Fruit fly (Drosophila melanogaster) whole organism, embryonic: ENCODE results near the gene PIG-U.

Experiments
- CG10147 ChIP-seq: fragments of 200-800 bp; sonication (Bioruptor generic); optimal IDR thresholded peaks from 2 replicates; lab custom pipeline; 2019; ENCODE audit warnings: missing biosample characterization, mild to moderate bottlenecking, missing genetic modification characterization, moderate library complexity
- CG13123 ChIP-seq: fragments of 200-800 bp; sonication (Bioruptor generic); optimal IDR thresholded peaks from 2 replicates; lab custom pipeline; 2016; ENCODE audit warnings: missing biosample characterization, missing genetic modification characterization
- CG14965 ChIP-seq: fragments of 200-800 bp; sonication (Bioruptor generic); optimal IDR thresholded peaks from 2 replicates; lab custom pipeline; 2016; ENCODE audit warnings: missing biosample characterization, missing genetic modification characterization, borderline replicate concordance
- CG15601 ChIP-seq: fragments of 200-800 bp; sonication (Bioruptor generic); optimal IDR thresholded peaks from 3 replicates; lab custom pipeline; 2019; ENCODE audit warnings: missing biosample characterization, mild to moderate bottlenecking, missing genetic modification characterization, moderate library complexity
- CG16813 ChIP-seq: fragments of 200-800 bp; sonication (Bioruptor generic); IDR thresholded peaks from 3 replicates; pipeline ENCODE4 v1.3.6; 2022; ENCODE audit warnings: missing biosample characterization, missing genetic modification characterization; ENCODE audit not compliant: partially characterized antibody
- CG16815 ChIP-seq: fragments of 200-800 bp; sonication (Bioruptor generic); optimal IDR thresholded peaks from 3 replicates; lab custom pipeline; 2017; ENCODE audit warnings: missing biosample characterization, mild to moderate bottlenecking, missing genetic modification characterization
- CG16863 ChIP-seq: fragments of 200-800 bp; sonication (Bioruptor generic); optimal IDR thresholded peaks from 3 replicates; lab custom pipeline; 2016; ENCODE audit warnings: missing biosample characterization, missing genetic modification characterization
- CG17912 ChIP-seq: fragments of 200-800 bp; sonication (Bioruptor generic); optimal IDR thresholded peaks from 2 replicates; lab custom pipeline; 2018; ENCODE audit warnings: missing biosample characterization, mild to moderate bottlenecking, missing genetic modification characterization
- CG32772 ChIP-seq: fragments of 200-800 bp; sonication (Bioruptor generic); IDR thresholded peaks from 2 replicates; pipeline ENCODE4 v1.3.6; 2022; ENCODE audit warnings: missing biosample characterization, missing genetic modification characterization
- CG3281 ChIP-seq: fragments of 200-800 bp; sonication (Bioruptor generic); optimal IDR thresholded peaks from 3 replicates; lab custom pipeline; 2017; ENCODE audit warnings: missing biosample characterization, mild to moderate bottlenecking, missing genetic modification characterization
- CG34376 ChIP-seq: fragments of 200-800 bp; sonication (Bioruptor generic); optimal IDR thresholded peaks from 2 replicates; lab custom pipeline; 2018; ENCODE audit warnings: missing biosample characterization, mild to moderate bottlenecking, missing genetic modification characterization
- CG3995 ChIP-seq: fragments of 200-800 bp; sonication (Bioruptor generic); optimal IDR thresholded peaks from 3 replicates; lab custom pipeline; 2016; ENCODE audit warnings: missing biosample characterization, missing genetic modification characterization
- CG42726 ChIP-seq: fragments of 200-800 bp; sonication (Bioruptor generic); IDR thresholded peaks from 2 replicates; pipeline ENCODE4 v1.3.6; 2022; ENCODE audit warnings: missing biosample characterization, missing genetic modification characterization; ENCODE audit not compliant: partially characterized antibody
- CG43689 ChIP-seq: fragments of 200-800 bp; sonication (Bioruptor generic); IDR thresholded peaks from 2 replicates; pipeline ENCODE4 v1.3.6; 2022; ENCODE audit warnings: missing biosample characterization, missing genetic modification characterization
- CG4854 ChIP-seq: fragments of 200-800 bp; sonication (Bioruptor generic); optimal IDR thresholded peaks from 2 replicates; lab custom pipeline; 2016; ENCODE audit warnings: missing biosample characterization, missing genetic modification characterization, inconsistent platforms
- CG8089 ChIP-seq: fragments of 200-800 bp; sonication (Bioruptor generic); optimal IDR thresholded peaks from 3 replicates; lab custom pipeline; 2016; ENCODE audit warnings: missing biosample characterization, missing genetic modification characterization
- CG8388 ChIP-seq: fragments of 200-800 bp; sonication (Bioruptor generic); optimal IDR thresholded peaks from 2 replicates; lab custom pipeline; 2019; ENCODE audit warnings: missing biosample characterization, mild to moderate bottlenecking, missing genetic modification characterization, moderate library complexity
- CG8478 ChIP-seq: fragments of >200 bp; optimal IDR thresholded peaks from 2 replicates; lab custom pipeline; 2018
- D19B ChIP-seq: fragments of 200-800 bp; sonication (Bioruptor generic); optimal IDR thresholded peaks from 2 replicates; lab custom pipeline; 2017; ENCODE audit warnings: missing biosample characterization, mild to moderate bottlenecking, missing genetic modification characterization
- Doc3 ChIP-seq: fragments of 200-800 bp; sonication (Bioruptor generic); IDR thresholded peaks from 3 replicates; pipeline ENCODE4 v1.3.6; 2022; ENCODE audit warnings: missing biosample characterization, missing genetic modification characterization; ENCODE audit not compliant: partially characterized antibody
- E2f2 ChIP-seq: fragments of 200-800 bp; sonication (Bioruptor generic); IDR thresholded peaks from 2 replicates; pipeline ENCODE4 v1.3.6; 2022; ENCODE audit warnings: missing biosample characterization, missing genetic modification characterization
- ERR ChIP-seq: fragments of 200-800 bp; sonication (Bioruptor generic); optimal IDR thresholded peaks from 2 replicates; lab custom pipeline; 2016; ENCODE audit warnings: missing biosample characterization, missing genetic modification characterization
- Eip74EF ChIP-seq, 2 experiments: fragments of 200-800 bp in 1 of 2; fragments of >200 bp in 1 of 2; sonication (Bioruptor generic) in 1 of 2; optimal IDR thresholded peaks; 2 replicates each; lab custom pipeline; 2017 to 2019; ENCODE audit warnings: missing biosample characterization in 2 of 2, missing genetic modification characterization in 2 of 2, mild to moderate bottlenecking in 1 of 2, moderate library complexity in 1 of 2
- Elba2 ChIP-seq: fragments of 200-800 bp; sonication (Bioruptor generic); optimal IDR thresholded peaks from 3 replicates; lab custom pipeline; 2016; ENCODE audit warnings: missing biosample characterization, missing genetic modification characterization
- Hsf ChIP-seq: fragments of 200-800 bp; sonication (Bioruptor generic); optimal IDR thresholded peaks from 3 replicates; lab custom pipeline; 2016; ENCODE audit warnings: missing biosample characterization, missing genetic modification characterization
- Mrtf ChIP-seq: fragments of 200-800 bp; sonication (Bioruptor generic); IDR thresholded peaks from 3 replicates; pipeline ENCODE4 v1.3.6; 2022; ENCODE audit warnings: missing biosample characterization, missing genetic modification characterization
- NC2β ChIP-seq: fragments of 200-800 bp; sonication (Bioruptor generic); optimal IDR thresholded peaks from 2 replicates; lab custom pipeline; 2016; ENCODE audit warnings: missing biosample characterization, missing genetic modification characterization
- Ptx1 ChIP-seq: fragments of 200-800 bp; sonication (Bioruptor generic); IDR thresholded peaks from 2 replicates; pipeline ENCODE4 v1.3.6; 2022; ENCODE audit warnings: missing biosample characterization, missing genetic modification characterization
- az2 ChIP-seq: fragments of 200-800 bp; sonication (Bioruptor generic); optimal IDR thresholded peaks from 3 replicates; lab custom pipeline; 2016; ENCODE audit warnings: missing biosample characterization, missing genetic modification characterization
- bcd ChIP-seq: fragments of 200-800 bp; sonication (Bioruptor generic); optimal IDR thresholded peaks from 2 replicates; lab custom pipeline; 2017; ENCODE audit warnings: missing biosample characterization, mild to moderate bottlenecking, missing genetic modification characterization
- cato ChIP-seq: fragments of 200-800 bp; sonication (Bioruptor generic); optimal IDR thresholded peaks from 2 replicates; lab custom pipeline; 2016; ENCODE audit warnings: missing biosample characterization, missing genetic modification characterization, borderline replicate concordance
- cg ChIP-seq: fragments of 200-800 bp; sonication (Bioruptor generic); optimal IDR thresholded peaks from 3 replicates; lab custom pipeline; 2019; ENCODE audit warnings: missing biosample characterization, mild to moderate bottlenecking, missing genetic modification characterization, moderate library complexity
- croc ChIP-seq: fragments of 200-800 bp; sonication (Bioruptor generic); conservative IDR thresholded peaks from 3 replicates; pipeline ENCODE4 v1.3.6; 2022; ENCODE audit warnings: missing biosample characterization, missing genetic modification characterization
- crol ChIP-seq: fragments of 200-800 bp; sonication (Bioruptor generic); IDR thresholded peaks from 2 replicates; pipeline ENCODE4 v1.3.6; 2022; ENCODE audit warnings: missing biosample characterization, missing genetic modification characterization
- dan ChIP-seq: fragments of 200-800 bp; sonication (Bioruptor generic); IDR thresholded peaks from 2 replicates; pipeline ENCODE4 v1.3.6; 2022; ENCODE audit warnings: missing biosample characterization, missing genetic modification characterization
- ftz-f1 ChIP-seq: fragments of 200-800 bp; sonication (Bioruptor generic); optimal IDR thresholded peaks from 2 replicates; lab custom pipeline; 2016; ENCODE audit warnings: missing biosample characterization, missing genetic modification characterization
- gem ChIP-seq: fragments of 200-800 bp; sonication (Bioruptor generic); optimal IDR thresholded peaks from 2 replicates; lab custom pipeline; 2019; ENCODE audit warnings: missing biosample characterization, mild to moderate bottlenecking, missing genetic modification characterization, moderate library complexity
- hb ChIP-seq: fragments of 200-800 bp; sonication (Bioruptor generic); IDR thresholded peaks from 3 replicates; pipeline ENCODE4 v1.3.6; 2022; ENCODE audit warnings: missing biosample characterization, missing genetic modification characterization; ENCODE audit not compliant: partially characterized antibody
- hth ChIP-seq: fragments of >200 bp; optimal IDR thresholded peaks from 2 replicates; lab custom pipeline; 2017; ENCODE audit warnings: inconsistent platforms
- inv ChIP-seq: fragments of 200-800 bp; sonication (Bioruptor generic); IDR thresholded peaks from 2 replicates; pipeline ENCODE4 v1.3.6; 2022; ENCODE audit warnings: missing biosample characterization, missing genetic modification characterization; ENCODE audit not compliant: partially characterized antibody
- pfk ChIP-seq: fragments of 200-800 bp; sonication (Bioruptor generic); optimal IDR thresholded peaks from 2 replicates; lab custom pipeline; 2018; ENCODE audit warnings: missing biosample characterization, mild to moderate bottlenecking, missing genetic modification characterization, moderate library complexity
- pum ChIP-seq: fragments of 200-800 bp; sonication (Bioruptor generic); optimal IDR thresholded peaks from 2 replicates; lab custom pipeline; 2016; ENCODE audit warnings: missing biosample characterization, missing genetic modification characterization
- row ChIP-seq: fragments of 200-800 bp; sonication (Bioruptor generic); IDR thresholded peaks from 3 replicates; pipeline ENCODE4 v1.3.6; 2022; ENCODE audit warnings: missing biosample characterization, missing genetic modification characterization
- sima ChIP-seq: fragments of 200-800 bp; sonication (Bioruptor generic); optimal IDR thresholded peaks from 2 replicates; lab custom pipeline; 2016; ENCODE audit warnings: missing biosample characterization, missing genetic modification characterization
- sisA ChIP-seq: fragments of 200-800 bp; sonication (Bioruptor generic); IDR thresholded peaks from 2 replicates; pipeline ENCODE4 v1.3.6; 2022; ENCODE audit warnings: missing biosample characterization, missing genetic modification characterization
- slou ChIP-seq: fragments of 200-800 bp; sonication (Bioruptor generic); optimal IDR thresholded peaks from 3 replicates; lab custom pipeline; 2016; ENCODE audit warnings: missing biosample characterization, missing genetic modification characterization
- so ChIP-seq: fragments of 200-800 bp; sonication (Bioruptor generic); IDR thresholded peaks from 3 replicates; pipeline ENCODE4 v1.3.6; 2022; ENCODE audit warnings: missing biosample characterization, missing genetic modification characterization
- usp ChIP-seq: fragments of >200 bp; optimal IDR thresholded peaks from 2 replicates; lab custom pipeline; 2017; ENCODE audit warnings: missing biosample characterization, missing genetic modification characterization
- vnd ChIP-seq: fragments of 200-800 bp; sonication (Bioruptor generic); IDR thresholded peaks from 3 replicates; pipeline ENCODE4 v1.3.6; 2022; ENCODE audit warnings: missing biosample characterization, missing genetic modification characterization; ENCODE audit not compliant: partially characterized antibody

The PIG-U gene

DNA sequence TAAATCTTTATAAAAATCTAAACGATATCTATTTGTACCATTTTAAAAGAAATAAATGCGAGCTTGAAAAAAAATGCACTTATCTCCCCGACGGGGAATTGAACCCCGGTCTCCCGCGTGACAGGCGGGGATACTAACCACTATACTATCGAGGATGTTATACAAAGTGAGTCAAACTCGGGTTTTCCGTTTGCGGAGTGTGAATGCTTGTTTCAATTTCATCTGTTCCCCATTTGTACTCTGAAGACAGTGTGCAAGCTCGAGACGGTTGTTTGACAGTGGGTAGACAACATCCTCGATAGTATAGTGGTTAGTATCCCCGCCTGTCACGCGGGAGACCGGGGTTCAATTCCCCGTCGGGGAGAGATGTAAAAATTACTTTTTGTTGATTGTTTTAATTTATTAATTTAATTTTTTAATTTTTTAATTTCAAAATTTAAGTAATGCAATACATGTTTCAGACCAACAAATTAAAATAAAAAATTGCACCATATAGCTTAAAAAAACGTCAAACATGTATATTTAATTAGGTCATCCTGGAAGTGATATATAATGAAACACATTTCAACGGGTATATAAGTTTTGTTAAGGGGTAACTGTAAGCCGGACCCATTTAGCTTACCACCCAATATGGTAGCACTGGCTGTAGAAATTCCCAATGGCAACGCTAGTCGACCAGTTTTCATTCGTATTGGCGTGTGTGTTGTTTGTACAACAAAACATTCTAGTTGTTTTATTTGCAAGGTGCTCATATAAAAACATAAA lies 26.8 kb downstream of the PIG-U start, which contains the start of gene Sema1a (continued):
- peak; percentile 81 for TF ChIP-seq az2 (GFP tag; lab: Kevin White, UChicago)
- peak; percentile 19 for TF ChIP-seq NC2β (GFP tag; lab: Kevin White, UChicago)
- no peak for TF ChIP-seq crol
- no peak for TF ChIP-seq CG14965 (GFP tag; lab: Kevin White, UChicago)
- TF ChIP-seq Eip74EF (GFP tag; optimal IDR thresholded peaks at IDR 0.05; lab: Kevin White, UChicago) = peak in 1 of 2 experiments; percentile 68
- TF ChIP-seq hb = peak; percentile 64; the same call in 2 of the 3 replicates
- peak; percentile 58 for TF ChIP-seq CG10147 (GFP tag; lab: Kevin White, UChicago)
- TF ChIP-seq CG8388 (GFP tag; lab: Kevin White, UChicago) = peak; percentile 39
- TF ChIP-seq hth = no peak
- no peak for TF ChIP-seq sima
- peak; percentile 41 for TF ChIP-seq CG13123 (GFP tag; lab: Kevin White, UChicago)
- TF ChIP-seq pum (GFP tag; lab: Kevin White, UChicago) = peak; percentile 29
- TF ChIP-seq Elba2 = peak; percentile 97
- TF ChIP-seq cato (GFP tag; lab: Kevin White, UChicago) = peak; percentile 43
- TF ChIP-seq ftz-f1 = no peak
- TF ChIP-seq so (GFP tag; lab: Robert Waterston, UW) = peak; percentile 65; the same call in 2 of the 3 replicates
- TF ChIP-seq vnd = peak; percentile 54; the same call in 2 of the 3 replicates
- peak; percentile 61 for TF ChIP-seq bcd (GFP tag; lab: Kevin White, UChicago)
- no peak for TF ChIP-seq CG43689 (GFP tag; lab: Robert Waterston, UW)
- no peak for TF ChIP-seq CG8478 (lab: Kevin White, UChicago)
- no peak for TF ChIP-seq sisA (GFP tag; lab: Robert Waterston, UW)
- peak; percentile 86 for TF ChIP-seq Hsf (GFP tag; lab: Kevin White, UChicago)
- peak; percentile 37 for TF ChIP-seq inv (GFP tag; lab: Robert Waterston, UW)
- TF ChIP-seq CG34376 = peak; percentile 25
- TF ChIP-seq croc (GFP tag; lab: Robert Waterston, UW) = peak; percentile 33; the same call in 2 of the 3 replicates
- no peak for TF ChIP-seq slou
- TF ChIP-seq usp (GFP tag; lab: Kevin White, UChicago) = no peak
- TF ChIP-seq CG16815 = no peak
- peak; percentile 95 for TF ChIP-seq CG42726 (GFP tag; lab: Robert Waterston, UW)
- peak; percentile 68 for TF ChIP-seq Ptx1 (GFP tag; lab: Robert Waterston, UW)
- peak; percentile 61 for TF ChIP-seq CG16863
- no peak for TF ChIP-seq CG3995
- TF ChIP-seq CG16813 = peak; percentile 92
- peak; percentile 13 for TF ChIP-seq CG3281 (GFP tag; lab: Kevin White, UChicago)
- TF ChIP-seq D19B (GFP tag; lab: Kevin White, UChicago) = peak; percentile 97
- peak; percentile 52; the same call in 1 of the 3 replicates for TF ChIP-seq Doc3 (GFP tag; lab: Robert Waterston, UW)
- TF ChIP-seq dan (GFP tag; lab: Robert Waterston, UW) = no peak
- no peak for TF ChIP-seq CG4854
- no peak for TF ChIP-seq CG17912 (GFP tag; lab: Kevin White, UChicago)
- no peak for TF ChIP-seq CG8089 (GFP tag; lab: Kevin White, UChicago)
- no peak; the same call in 1 of the 2 replicates for TF ChIP-seq CG32772 (GFP tag; lab: Robert Waterston, UW)
- TF ChIP-seq row (GFP tag; lab: Robert Waterston, UW) = peak; percentile 92
- TF ChIP-seq CG15601 (tag; lab: Kevin White, UChicago) = peak; percentile 34
- TF ChIP-seq pfk (GFP tag; lab: Kevin White, UChicago) = peak; percentile 95
- no peak; the same call in 2 of the 3 replicates for TF ChIP-seq Mrtf (GFP tag; lab: Robert Waterston, UW)
- TF ChIP-seq gem (tag; lab: Kevin White, UChicago) = peak; percentile 55
- TF ChIP-seq ERR (GFP tag; lab: Kevin White, UChicago) = no peak
- TF ChIP-seq cg (GFP tag; lab: Kevin White, UChicago) = peak; percentile 62
- TF ChIP-seq E2f2 (GFP tag; lab: Robert Waterston, UW) = peak; percentile 53; the same call in 1 of the 2 replicates
